Fruit fly (Drosophila melanogaster): ENCODE results near the gene CG45122.

- no peak for TF ChIP-seq tai (GFP tag; optimal IDR thresholded peaks at IDR 0.05)
- no peak for TF ChIP-seq CrebA (GFP tag; optimal IDR thresholded peaks at IDR 0.05; ENCODE audit: borderline replicate concordance)
- TF ChIP-seq br (GFP tag; optimal IDR thresholded peaks at IDR 0.05) = no peak
- TF ChIP-seq h (GFP tag; optimal IDR thresholded peaks at IDR 0.05) = no peak
- no peak for TF ChIP-seq jim (GFP tag; optimal IDR thresholded peaks at IDR 0.05)
- no peak for TF ChIP-seq ey (GFP tag; optimal IDR thresholded peaks at IDR 0.05)
- TF ChIP-seq Hnf4 (GFP tag; optimal IDR thresholded peaks at IDR 0.05) = no peak
- no peak for TF ChIP-seq sv (GFP tag; optimal IDR thresholded peaks at IDR 0.05)
- TF ChIP-seq fru (GFP tag; optimal IDR thresholded peaks at IDR 0.05) = no peak
- no peak for TF ChIP-seq Jra (GFP tag; optimal IDR thresholded peaks at IDR 0.05)
- no peak for TF ChIP-seq pan (optimal IDR thresholded peaks at IDR 0.05)
These were observed 34.4 kb upstream of the CG45122 start, which contains the start of gene CG11656 for dm6 chr3R:13009595-13009994.

Measured in whole organism, wandering third instar larva.